Worm (Caenorhabditis elegans) whole organism, late embryonic: ENCODE measurements around the gene skr-14.

Source experiments
- C08G9.2 ChIP-seq: sonication (generic microtip); optimal IDR thresholded peaks from 2 replicates; lab custom pipeline; 2016; ENCODE audit warnings: mild to moderate bottlenecking, missing genetic modification characterization, moderate library complexity, missing compliant biosample characterization
- C38D4.7 ChIP-seq: fragments of 200-800 bp; sonication (Bioruptor generic); optimal IDR thresholded peaks from 2 replicates; lab custom pipeline; 2018; ENCODE audit warnings: mild to moderate bottlenecking, missing genetic modification characterization, moderate library complexity, missing compliant biosample characterization
- Y22D7AL.16 ChIP-seq: sonication (generic microtip); optimal IDR thresholded peaks from 2 replicates; lab custom pipeline; 2016; ENCODE audit warnings: missing genetic modification characterization, missing compliant biosample characterization
- ceh-14 ChIP-seq: sonication (generic microtip); optimal IDR thresholded peaks from 2 replicates; lab custom pipeline; 2016; ENCODE audit warnings: missing genotype, missing genetic modification characterization, missing compliant biosample characterization
- ceh-18 ChIP-seq: sonication (generic microtip); optimal IDR thresholded peaks from 2 replicates; lab custom pipeline; 2016; ENCODE audit warnings: missing genetic modification characterization, missing compliant biosample characterization
- ceh-19 ChIP-seq: fragments of 200-800 bp; sonication (Bioruptor generic); optimal IDR thresholded peaks from 2 replicates; lab custom pipeline; 2018; ENCODE audit warnings: mild to moderate bottlenecking, missing genetic modification characterization, missing compliant biosample characterization
- ceh-2 ChIP-seq: sonication (generic microtip); optimal IDR thresholded peaks from 2 replicates; lab custom pipeline; 2016; ENCODE audit warnings: missing genotype, missing genetic modification characterization, missing compliant biosample characterization
- ceh-24 ChIP-seq: sonication (generic microtip); optimal IDR thresholded peaks from 2 replicates; lab custom pipeline; 2016; ENCODE audit warnings: mild to moderate bottlenecking, missing genetic modification characterization, missing compliant biosample characterization
- ceh-30 ChIP-seq: fragments of 150-350 bp; optimal IDR thresholded peaks from 2 replicates; lab custom pipeline; 2014; ENCODE audit warnings: missing biosample characterization, missing genetic modification characterization
- dmd-4 ChIP-seq: sonication (generic microtip); optimal IDR thresholded peaks from 2 replicates; lab custom pipeline; 2016; ENCODE audit warnings: borderline replicate concordance, missing genetic modification characterization, missing compliant biosample characterization
- elt-2 ChIP-seq: sonication (generic microtip); optimal IDR thresholded peaks from 2 replicates; lab custom pipeline; 2016; ENCODE audit warnings: missing genetic modification reagents, missing genetic modification characterization, missing compliant biosample characterization
- elt-4 ChIP-seq: sonication (generic microtip); optimal IDR thresholded peaks from 2 replicates; lab custom pipeline; 2016; ENCODE audit warnings: missing genetic modification characterization, missing compliant biosample characterization
- eyg-1 ChIP-seq: sonication (generic microtip); optimal IDR thresholded peaks from 2 replicates; lab custom pipeline; 2016; ENCODE audit warnings: missing genotype, missing genetic modification characterization, missing compliant biosample characterization
- fkh-10 ChIP-seq: fragments of 150-350 bp; optimal IDR thresholded peaks from 2 replicates; lab custom pipeline; 2014; ENCODE audit warnings: missing biosample characterization, missing genetic modification reagents, missing genetic modification characterization
- fkh-6 ChIP-seq: sonication (generic microtip); optimal IDR thresholded peaks from 2 replicates; lab custom pipeline; 2016; ENCODE audit warnings: missing genetic modification characterization, missing compliant biosample characterization
- gmeb-2 ChIP-seq: sonication (generic microtip); optimal IDR thresholded peaks from 2 replicates; lab custom pipeline; 2016; ENCODE audit warnings: missing genetic modification characterization, inconsistent platforms, missing compliant biosample characterization
- hlh-15 ChIP-seq: sonication (generic microtip); optimal IDR thresholded peaks from 2 replicates; lab custom pipeline; 2016; ENCODE audit warnings: missing genetic modification characterization, missing compliant biosample characterization
- hlh-6 ChIP-seq: sonication (generic microtip); optimal IDR thresholded peaks from 2 replicates; lab custom pipeline; 2016; ENCODE audit warnings: missing genotype, missing genetic modification characterization, missing compliant biosample characterization
- hlh-8 ChIP-seq: sonication (generic microtip); optimal IDR thresholded peaks from 2 replicates; lab custom pipeline; 2016; ENCODE audit warnings: missing genotype, missing genetic modification characterization, missing compliant biosample characterization
- lin-11 ChIP-seq: fragments of 200-800 bp; sonication (Bioruptor generic); optimal IDR thresholded peaks from 2 replicates; lab custom pipeline; 2018; ENCODE audit warnings: mild to moderate bottlenecking, missing genetic modification characterization, missing compliant biosample characterization
- nhr-232 ChIP-seq: sonication (generic microtip); optimal IDR thresholded peaks from 2 replicates; lab custom pipeline; 2016; ENCODE audit warnings: missing genetic modification characterization, missing compliant biosample characterization
- odd-2 ChIP-seq: sonication (generic microtip); optimal IDR thresholded peaks from 2 replicates; lab custom pipeline; 2017; ENCODE audit warnings: antibody characterized with exemption, mild to moderate bottlenecking, missing genetic modification characterization, missing compliant biosample characterization
- pag-3 ChIP-seq: sonication (generic microtip); optimal IDR thresholded peaks from 2 replicates; lab custom pipeline; 2016; ENCODE audit warnings: missing compliant biosample characterization, missing genetic modification characterization, borderline replicate concordance
- pat-9 ChIP-seq: fragments of 200-800 bp; sonication (Bioruptor generic); optimal IDR thresholded peaks from 2 replicates; lab custom pipeline; 2018; ENCODE audit warnings: mild to moderate bottlenecking, missing genetic modification characterization, moderate library complexity, missing compliant biosample characterization
- pax-1 ChIP-seq: fragments of 150-350 bp; optimal IDR thresholded peaks from 2 replicates; lab custom pipeline; 2014; ENCODE audit warnings: missing biosample characterization, missing genetic modification characterization
- pha-2 ChIP-seq: sonication (generic microtip); optimal IDR thresholded peaks from 2 replicates; lab custom pipeline; 2017; ENCODE audit warnings: mild to moderate bottlenecking, missing genetic modification characterization, missing compliant biosample characterization
- pqm-1 ChIP-seq: sonication (generic microtip); optimal IDR thresholded peaks from 2 replicates; lab custom pipeline; 2016; ENCODE audit warnings: missing genetic modification characterization, missing compliant biosample characterization
- ref-2 ChIP-seq: sonication (generic microtip); optimal IDR thresholded peaks from 2 replicates; lab custom pipeline; 2016; ENCODE audit warnings: missing genetic modification characterization, missing compliant biosample characterization
- rnt-1 ChIP-seq: sonication (generic microtip); optimal IDR thresholded peaks from 2 replicates; lab custom pipeline; 2016; ENCODE audit warnings: missing genetic modification characterization, missing compliant biosample characterization
- sox-4 ChIP-seq: sonication (generic microtip); optimal IDR thresholded peaks from 2 replicates; lab custom pipeline; 2017; ENCODE audit warnings: mild to moderate bottlenecking, missing genetic modification characterization, inconsistent platforms, missing compliant biosample characterization
- ttx-3 ChIP-seq: sonication (generic microtip); optimal IDR thresholded peaks from 2 replicates; lab custom pipeline; 2016; ENCODE audit warnings: missing genetic modification reagents, missing genetic modification characterization, missing compliant biosample characterization
- unc-42 ChIP-seq: sonication (generic microtip); optimal IDR thresholded peaks from 2 replicates; lab custom pipeline; 2016; ENCODE audit warnings: missing genotype, missing genetic modification characterization, missing compliant biosample characterization
- unc-55 ChIP-seq: sonication (generic microtip); optimal IDR thresholded peaks from 2 replicates; lab custom pipeline; 2017; ENCODE audit warnings: missing biosample characterization, missing genetic modification reagents, missing genetic modification characterization
- unc-86 ChIP-seq: sonication (generic microtip); optimal IDR thresholded peaks from 2 replicates; lab custom pipeline; 2016; ENCODE audit warnings: missing genetic modification characterization, missing compliant biosample characterization
- zip-5 ChIP-seq: sonication (generic microtip); optimal IDR thresholded peaks from 2 replicates; lab custom pipeline; 2016; ENCODE audit warnings: missing genetic modification characterization, missing compliant biosample characterization
- ztf-16 ChIP-seq: sonication (generic microtip); optimal IDR thresholded peaks from 2 replicates; lab custom pipeline; 2017; ENCODE audit warnings: missing genetic modification characterization, missing compliant biosample characterization

skr-14 gene

DNA sequence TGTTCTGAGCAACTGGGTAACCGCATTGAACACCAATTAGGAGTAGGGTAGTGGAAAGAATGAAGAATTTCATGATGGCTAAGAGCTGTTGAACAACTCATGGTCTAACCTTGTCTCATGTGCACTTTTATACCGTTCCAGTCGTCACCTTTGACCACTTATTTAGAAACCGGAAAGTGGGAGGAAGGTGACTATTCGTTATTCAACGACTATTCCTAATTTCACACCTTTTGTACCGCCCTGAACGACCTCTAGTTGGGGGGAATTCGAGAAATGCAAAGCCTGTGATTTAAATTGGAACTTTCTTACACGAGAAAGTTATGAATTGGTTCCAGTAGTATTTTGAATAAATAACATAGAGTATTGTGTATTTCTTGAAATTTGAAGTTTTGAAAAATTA is 8.2 kb upstream of the skr-14 start, which contains the start of gene Y47D7A.12:
Gene Y47D7A.12, minus strand, starts transcription at position 101 of the 400 bp plus-strand sequence.
- TF ChIP-seq gmeb-2 (tag; lab: Kevin White, UChicago), result no peak
- TF ChIP-seq dmd-4 (tag; lab: Kevin White, UChicago), result no peak
- no peak for TF ChIP-seq pat-9 (tag; lab: Kevin White, UChicago)
- TF ChIP-seq unc-42, result no peak
- TF ChIP-seq ceh-30 (tag; lab: Kevin White, UChicago), result no peak
- no peak for TF ChIP-seq lin-11 (tag; lab: Kevin White, UChicago)
- TF ChIP-seq ceh-2 (tag; lab: Kevin White, UChicago), result no peak
- no peak for TF ChIP-seq odd-2 (tag; lab: Kevin White, UChicago)
- TF ChIP-seq C38D4.7, result no peak
- TF ChIP-seq ceh-19 (GFP tag; lab: Kevin White, UChicago), result no peak
- TF ChIP-seq hlh-6 (tag; lab: Kevin White, UChicago), result no peak
- TF ChIP-seq hlh-8, result no peak
- TF ChIP-seq nhr-232 (tag; lab: Kevin White, UChicago), result no peak
- no peak for TF ChIP-seq unc-86

- TF ChIP-seq ztf-16 (tag; lab: Kevin White, UChicago), result no peak
- TF ChIP-seq hlh-6 (tag; lab: Kevin White, UChicago), result no peak
- TF ChIP-seq fkh-10 (GFP tag; lab: Kevin White, UChicago), result no peak
- no peak for TF ChIP-seq hlh-15 (tag; lab: Kevin White, UChicago)
- no peak for TF ChIP-seq unc-86
- no peak for TF ChIP-seq C08G9.2 (tag; lab: Kevin White, UChicago)
- TF ChIP-seq elt-2 (tag; lab: Kevin White, UChicago), result no peak
These were observed 6.8 kb upstream of the skr-14 start, which contains the start of gene Y47D7A.11 for ce11 chrV:4428202-4428601. Gene Y47D7A.11 (minus strand): TSS chrV:4428302.

- TF ChIP-seq ceh-24, result no peak
- TF ChIP-seq ref-2 (tag; lab: Kevin White, UChicago), result no peak
- no peak for TF ChIP-seq ttx-3 (tag; lab: Kevin White, UChicago)
- no peak for TF ChIP-seq hlh-8
- no peak for TF ChIP-seq ceh-14 (tag; lab: Kevin White, UChicago)
- no peak for TF ChIP-seq ceh-19 (GFP tag; lab: Kevin White, UChicago)
- TF ChIP-seq hlh-6 (tag; lab: Kevin White, UChicago), result no peak
- TF ChIP-seq C08G9.2 (tag; lab: Kevin White, UChicago), result no peak
- TF ChIP-seq pag-3 (tag; lab: Kevin White, UChicago), result no peak
- no peak for TF ChIP-seq unc-55 (GFP tag; lab: Kevin White, UChicago)
- no peak for TF ChIP-seq pha-2
- no peak for TF ChIP-seq zip-5
- no peak for TF ChIP-seq pqm-1 (tag; lab: Kevin White, UChicago)
- no peak for TF ChIP-seq pax-1
- no peak for TF ChIP-seq odd-2 (tag; lab: Kevin White, UChicago)
- TF ChIP-seq elt-4 (tag; lab: Kevin White, UChicago), result no peak
- no peak for TF ChIP-seq fkh-6 (tag; lab: Kevin White, UChicago)
These were observed 2.6 kb upstream of the skr-14 start, which contains the start of the genes Y47D7A.9 and Y47D7A.19 for ce11 chrV:4423860-4424401. Gene Y47D7A.9 (minus strand): TSS chrV:4423960. Gene Y47D7A.19 (plus strand): TSS chrV:4424351.

DNA sequence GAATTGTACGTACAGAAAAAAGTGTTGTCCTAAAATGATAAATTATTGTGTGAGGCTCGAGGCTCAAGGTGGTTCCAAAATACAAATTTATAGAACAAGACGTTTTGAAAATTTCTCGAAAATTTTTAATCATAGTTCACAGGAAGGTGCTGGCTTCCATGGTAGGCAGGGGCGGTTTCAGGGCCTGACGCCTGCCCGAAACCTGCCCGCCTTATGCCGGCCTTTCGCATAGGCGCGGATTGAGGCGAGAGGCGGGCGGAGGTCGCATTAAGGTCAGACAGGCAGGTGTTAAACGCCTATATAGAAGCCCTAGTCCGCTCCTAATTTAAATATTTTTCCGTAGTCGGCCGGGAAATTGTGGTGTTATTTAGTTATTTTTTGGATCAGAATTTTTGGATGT is 1.7 kb upstream of the skr-14 start:
- TF ChIP-seq ceh-18 (tag; lab: Kevin White, UChicago) (no peak), fkh-6 (tag; lab: Kevin White, UChicago) (no peak), pha-2 (no peak), Y22D7AL.16 (tag; lab: Kevin White, UChicago) (no peak), odd-2 (tag; lab: Kevin White, UChicago) (no peak), nhr-232 (tag; lab: Kevin White, UChicago) (no peak), rnt-1 (tag; lab: Kevin White, UChicago) (no peak), eyg-1 (tag; lab: Kevin White, UChicago) (no peak), ceh-14 (tag; lab: Kevin White, UChicago) (no peak), C08G9.2 (tag; lab: Kevin White, UChicago) (no peak), sox-4 (no peak), unc-86 (no peak)
- TF ChIP-seq, all 69 proteins: peak for 0
